Fruit fly (Drosophila melanogaster) whole organism, embryonic: ENCODE measurements around the gene Gnpat.

Source experiments
- B-H1 ChIP-seq: fragments of 200-800 bp; sonication (Bioruptor generic); IDR thresholded peaks from 3 replicates; pipeline ENCODE4 v1.3.6; 2022; ENCODE audit warnings: missing biosample characterization, missing genetic modification characterization
- Bteb2 ChIP-seq: fragments of 200-800 bp; sonication (Bioruptor generic); optimal IDR thresholded peaks from 2 replicates; lab custom pipeline; 2016; ENCODE audit warnings: missing biosample characterization, missing genetic modification characterization
- C15 ChIP-seq: fragments of 200-800 bp; sonication (Bioruptor generic); IDR thresholded peaks from 3 replicates; pipeline ENCODE4 v1.3.6; 2022; ENCODE audit warnings: missing biosample characterization, missing genetic modification characterization
- CG11247 ChIP-seq: fragments of 200-800 bp; sonication (Bioruptor generic); IDR thresholded peaks from 2 replicates; pipeline ENCODE4 v1.3.6; 2022; ENCODE audit warnings: missing biosample characterization, missing genetic modification characterization
- CG12071 ChIP-seq: fragments of 200-800 bp; sonication (Bioruptor generic); optimal IDR thresholded peaks from 3 replicates; lab custom pipeline; 2018; ENCODE audit warnings: missing biosample characterization, mild to moderate bottlenecking, missing genetic modification characterization
- CG12942 ChIP-seq: fragments of 200-800 bp; sonication (Bioruptor generic); optimal IDR thresholded peaks from 3 replicates; lab custom pipeline; 2016; ENCODE audit warnings: missing biosample characterization, missing genetic modification characterization
- CG13296 ChIP-seq: fragments of 200-800 bp; sonication (Bioruptor generic); optimal IDR thresholded peaks from 3 replicates; lab custom pipeline; 2018; ENCODE audit warnings: missing biosample characterization, mild to moderate bottlenecking, missing genetic modification characterization
- CG14441 ChIP-seq: fragments of 200-800 bp; sonication (Bioruptor generic); IDR thresholded peaks from 2 replicates; pipeline ENCODE4 v1.3.6; 2022; ENCODE audit warnings: missing biosample characterization, missing genetic modification characterization
- CG15011 ChIP-seq: fragments of 200-800 bp; sonication (Bioruptor generic); optimal IDR thresholded peaks from 3 replicates; lab custom pipeline; 2018; ENCODE audit warnings: missing biosample characterization, mild to moderate bottlenecking, missing genetic modification characterization
- CG16863 ChIP-seq: fragments of 200-800 bp; sonication (Bioruptor generic); optimal IDR thresholded peaks from 3 replicates; lab custom pipeline; 2016; ENCODE audit warnings: missing biosample characterization, missing genetic modification characterization
- CG1792 ChIP-seq: fragments of 200-800 bp; sonication (Bioruptor generic); optimal IDR thresholded peaks from 2 replicates; lab custom pipeline; 2016; ENCODE audit warnings: missing biosample characterization, missing genetic modification characterization
- CG18764 ChIP-seq: fragments of 200-800 bp; sonication (Bioruptor generic); optimal IDR thresholded peaks from 3 replicates; lab custom pipeline; 2016; ENCODE audit warnings: missing biosample characterization, missing genetic modification characterization
- CG3065 ChIP-seq: fragments of 200-800 bp; sonication (Bioruptor generic); optimal IDR thresholded peaks from 2 replicates; lab custom pipeline; 2016; ENCODE audit warnings: missing biosample characterization, missing genetic modification characterization
- CG34422 ChIP-seq: fragments of 200-800 bp; sonication (Bioruptor generic); IDR thresholded peaks from 3 replicates; pipeline ENCODE4 v1.3.6; 2022; ENCODE audit warnings: missing biosample characterization, missing genetic modification characterization
- CG5180 ChIP-seq: fragments of 200-800 bp; sonication (Bioruptor generic); optimal IDR thresholded peaks from 3 replicates; lab custom pipeline; 2017; ENCODE audit warnings: missing biosample characterization, missing genetic modification characterization, mild to moderate bottlenecking, moderate library complexity, missing genetic modification reagents
- CG6175 ChIP-seq: fragments of 200-800 bp; sonication (Bioruptor generic); IDR thresholded peaks from 3 replicates; pipeline ENCODE4 v1.3.6; 2022; ENCODE audit warnings: missing biosample characterization, missing genetic modification characterization
- CG6683 ChIP-seq: fragments of 200-800 bp; sonication (Bioruptor generic); optimal IDR thresholded peaks from 2 replicates; lab custom pipeline; 2017; ENCODE audit warnings: missing biosample characterization, mild to moderate bottlenecking, missing genetic modification characterization, missing genetic modification reagents
- CG6765 ChIP-seq: fragments of 200-800 bp; sonication (Bioruptor generic); optimal IDR thresholded peaks from 3 replicates; lab custom pipeline; 2017; ENCODE audit warnings: missing biosample characterization, mild to moderate bottlenecking, missing genetic modification characterization
- CG6813 ChIP-seq: fragments of 200-800 bp; sonication (Bioruptor generic); optimal IDR thresholded peaks from 2 replicates; lab custom pipeline; 2017; ENCODE audit warnings: missing biosample characterization, missing genetic modification characterization, mild to moderate bottlenecking, moderate library complexity, missing genetic modification reagents
- CG6854 ChIP-seq: fragments of 200-800 bp; sonication (Bioruptor generic); optimal IDR thresholded peaks from 3 replicates; lab custom pipeline; 2017; ENCODE audit warnings: missing biosample characterization, mild to moderate bottlenecking, missing genetic modification characterization
- CG8359 ChIP-seq: fragments of 200-800 bp; sonication (Bioruptor generic); optimal IDR thresholded peaks from 2 replicates; lab custom pipeline; 2017; ENCODE audit warnings: missing biosample characterization, mild to moderate bottlenecking, missing genetic modification characterization, borderline replicate concordance
- CG8765 ChIP-seq: fragments of 200-800 bp; sonication (Bioruptor generic); IDR thresholded peaks from 2 replicates; pipeline ENCODE4 v1.3.6; 2022; ENCODE audit warnings: missing biosample characterization, missing genetic modification characterization
- CG9932 ChIP-seq: fragments of 200-800 bp; sonication (Bioruptor generic); IDR thresholded peaks from 2 replicates; pipeline ENCODE4 v1.3.6; 2022; ENCODE audit warnings: missing biosample characterization, missing genetic modification characterization
- Chrac-16 ChIP-seq: fragments of 200-800 bp; sonication (Bioruptor generic); optimal IDR thresholded peaks from 3 replicates; lab custom pipeline; 2016; ENCODE audit warnings: missing biosample characterization, missing genetic modification characterization
- Dad ChIP-seq: fragments of 200-800 bp; sonication (Bioruptor generic); optimal IDR thresholded peaks from 3 replicates; lab custom pipeline; 2016; ENCODE audit warnings: missing biosample characterization, missing genetic modification characterization
- Dp ChIP-seq: fragments of 200-800 bp; sonication (Bioruptor generic); optimal IDR thresholded peaks from 2 replicates; lab custom pipeline; 2018; ENCODE audit warnings: missing biosample characterization, mild to moderate bottlenecking, missing genetic modification characterization, moderate library complexity
- Fer1 ChIP-seq: fragments of 200-800 bp; sonication (Bioruptor generic); optimal IDR thresholded peaks from 2 replicates; lab custom pipeline; 2017; ENCODE audit warnings: missing biosample characterization, mild to moderate bottlenecking, missing genetic modification characterization
- Fer2 ChIP-seq: fragments of 200-800 bp; sonication (Bioruptor generic); optimal IDR thresholded peaks from 2 replicates; lab custom pipeline; 2018; ENCODE audit warnings: missing biosample characterization, mild to moderate bottlenecking, missing genetic modification characterization, moderate library complexity
- Gsc ChIP-seq: fragments of 200-800 bp; sonication (Bioruptor generic); IDR thresholded peaks from 2 replicates; pipeline ENCODE4 v1.3.6; 2022; ENCODE audit warnings: missing biosample characterization, missing genetic modification characterization
- Nf-YC ChIP-seq: fragments of 200-800 bp; optimal IDR thresholded peaks from 3 replicates; lab custom pipeline; 2019; ENCODE audit warnings: missing biosample characterization, mild to moderate bottlenecking, missing genetic modification characterization, moderate library complexity
- Pdp1 ChIP-seq, 2 experiments: fragments of 200-800 bp; sonication (Bioruptor generic); optimal IDR thresholded peaks; 3 replicates each; lab custom pipeline; 2016; ENCODE audit warnings: missing biosample characterization in 2 of 2, missing genetic modification characterization in 2 of 2, mild to moderate bottlenecking in 1 of 2, moderate library complexity in 1 of 2
- Ravus ChIP-seq: fragments of 200-800 bp; sonication (Bioruptor generic); IDR thresholded peaks from 2 replicates; pipeline ENCODE4 v1.3.6; 2022; ENCODE audit warnings: missing biosample characterization, missing genetic modification characterization
- Scr ChIP-seq: fragments of 200-800 bp; sonication (Bioruptor generic); IDR thresholded peaks from 2 replicates; pipeline ENCODE4 v1.3.6; 2022; ENCODE audit warnings: missing biosample characterization, missing genetic modification characterization; ENCODE audit not compliant: partially characterized antibody
- Sox100B ChIP-seq: fragments of 200-800 bp; sonication (Bioruptor generic); optimal IDR thresholded peaks from 3 replicates; lab custom pipeline; 2018; ENCODE audit warnings: missing biosample characterization, mild to moderate bottlenecking, missing genetic modification characterization
- Vsx1 ChIP-seq: fragments of 200-800 bp; sonication (Bioruptor generic); optimal IDR thresholded peaks from 2 replicates; lab custom pipeline; 2017; ENCODE audit warnings: missing biosample characterization, mild to moderate bottlenecking, missing genetic modification characterization, missing genetic modification reagents
- abd-A ChIP-seq: fragments of 200-800 bp; sonication (Bioruptor generic); optimal IDR thresholded peaks from 3 replicates; lab custom pipeline; 2019; ENCODE audit warnings: missing biosample characterization, mild to moderate bottlenecking, missing genetic modification characterization, moderate library complexity
- bbx ChIP-seq: fragments of 200-800 bp; sonication (Bioruptor generic); IDR thresholded peaks from 2 replicates; pipeline ENCODE4 v1.3.6; 2022; ENCODE audit warnings: missing biosample characterization, missing genetic modification characterization; ENCODE audit not compliant: partially characterized antibody
- chif ChIP-seq, 2 experiments: fragments of 200-800 bp; sonication (Bioruptor generic); optimal IDR thresholded peaks; 3 replicates each; lab custom pipeline; 2016; ENCODE audit warnings: missing biosample characterization in 2 of 2, missing genetic modification characterization in 2 of 2
- dimm ChIP-seq: fragments of 200-800 bp; sonication (Bioruptor generic); IDR thresholded peaks from 2 replicates; pipeline ENCODE4 v1.3.6; 2022; ENCODE audit warnings: missing biosample characterization, missing genetic modification characterization
- disco-r ChIP-seq: fragments of 200-800 bp; sonication (Bioruptor generic); optimal IDR thresholded peaks from 2 replicates; lab custom pipeline; 2016; ENCODE audit warnings: missing biosample characterization, missing genetic modification characterization
- dmrt11E ChIP-seq: fragments of 200-800 bp; sonication (Bioruptor generic); optimal IDR thresholded peaks from 3 replicates; lab custom pipeline; 2018; ENCODE audit warnings: missing biosample characterization, mild to moderate bottlenecking, missing genetic modification characterization, moderate library complexity
- gt ChIP-seq: fragments of 200-800 bp; sonication (Bioruptor generic); IDR thresholded peaks from 2 replicates; pipeline ENCODE4 v1.3.6; 2022; ENCODE audit warnings: missing biosample characterization, missing genetic modification characterization
- kay ChIP-seq: fragments of 200-800 bp; sonication (Bioruptor generic); optimal IDR thresholded peaks from 2 replicates; lab custom pipeline; 2016; ENCODE audit warnings: missing biosample characterization, missing genetic modification characterization
- mam ChIP-seq: fragments of 200-800 bp; sonication (Bioruptor generic); optimal IDR thresholded peaks from 3 replicates; lab custom pipeline; 2016; ENCODE audit warnings: missing biosample characterization, missing genetic modification characterization
- org-1 ChIP-seq: fragments of 200-800 bp; sonication (Bioruptor generic); optimal IDR thresholded peaks from 2 replicates; lab custom pipeline; 2017; ENCODE audit warnings: missing biosample characterization, missing genetic modification characterization
- otp ChIP-seq: fragments of 200-800 bp; sonication (Bioruptor generic); IDR thresholded peaks from 3 replicates; pipeline ENCODE4, ENCODE4 v1.3.6; 2022; ENCODE audit warnings: missing biosample characterization, missing genetic modification characterization
- ro ChIP-seq: fragments of 200-800 bp; sonication (Bioruptor generic); IDR thresholded peaks from 2 replicates; pipeline ENCODE4 v1.3.6; 2022; ENCODE audit warnings: missing biosample characterization, missing genetic modification characterization
- scrt ChIP-seq: fragments of 200-800 bp; sonication (Bioruptor generic); optimal IDR thresholded peaks from 2 replicates; lab custom pipeline; 2018; ENCODE audit warnings: missing biosample characterization, mild to moderate bottlenecking, missing genetic modification characterization, moderate library complexity
- sens ChIP-seq: fragments of 200-800 bp; sonication (Bioruptor generic); peaks from one replicate; lab custom pipeline; 2016; ENCODE audit warnings: missing biosample characterization, missing genetic modification characterization
- sna ChIP-seq: fragments of 200-800 bp; sonication (Bioruptor generic); IDR thresholded peaks from 2 replicates; pipeline ENCODE4 v1.3.6; 2022; ENCODE audit warnings: missing biosample characterization, missing genetic modification characterization; ENCODE audit not compliant: partially characterized antibody
- wek ChIP-seq: fragments of 200-800 bp; sonication (Bioruptor generic); optimal IDR thresholded peaks from 3 replicates; lab custom pipeline; 2018; ENCODE audit warnings: missing biosample characterization, mild to moderate bottlenecking, missing genetic modification characterization, moderate library complexity

Gnpat gene

DNA sequence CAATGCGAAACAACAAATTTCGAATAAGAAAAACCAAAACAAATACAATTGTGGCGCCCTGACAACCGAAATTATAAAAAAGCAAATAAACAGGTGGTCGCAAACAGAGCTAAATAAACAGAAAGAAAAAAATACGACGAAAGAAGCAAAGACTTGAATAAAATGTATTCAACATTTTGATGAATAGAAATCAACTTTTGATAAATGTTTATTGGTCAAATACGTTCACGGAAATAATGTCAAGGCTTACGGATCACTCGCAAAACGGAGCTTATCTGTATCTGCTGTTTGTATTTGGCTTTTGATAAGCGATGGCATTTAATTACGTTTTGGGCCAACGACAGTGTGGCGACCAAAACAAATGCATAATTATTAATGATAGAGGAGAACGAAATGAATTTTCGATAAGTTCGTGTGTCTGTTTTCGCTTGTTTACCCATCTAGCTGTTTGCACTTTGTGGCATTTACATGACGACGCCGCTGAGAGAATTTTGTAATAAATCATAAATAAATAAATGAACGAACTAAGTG lies 37.5 kb downstream of the Gnpat start (continued):
- TF ChIP-seq wek (GFP tag; lab: Kevin White, UChicago) (peak; percentile 39), Fer2 (tag; lab: Kevin White, UChicago) (no peak), gt (GFP tag; lab: Robert Waterston, UW) (no peak), CG8359 (GFP tag; lab: Kevin White, UChicago) (no peak), Fer1 (GFP tag; lab: Kevin White, UChicago) (peak; percentile 71), dimm (GFP tag; lab: Robert Waterston, UW) (no peak), CG8765 (GFP tag; lab: Robert Waterston, UW) (no peak), bbx (GFP tag; lab: Robert Waterston, UW) (no peak), CG18764 (GFP tag; lab: Kevin White, UChicago) (peak; percentile 26), Dp (GFP tag; lab: Kevin White, UChicago) (no peak), CG6765 (no peak), mam (GFP tag; lab: Kevin White, UChicago) (no peak), Scr (GFP tag; lab: Robert Waterston, UW) (no peak), chif (GFP tag; optimal IDR thresholded peaks at IDR 0.05; lab: Kevin White, UChicago) (peak in 1 of 2 experiments; percentile 20), CG5180 (GFP tag; lab: Kevin White, UChicago) (no peak), CG6854 (GFP tag; lab: Kevin White, UChicago) (peak; percentile 9), dmrt11E (tag; lab: Kevin White, UChicago) (peak; percentile 68), org-1 (GFP tag; lab: Kevin White, UChicago) (peak; percentile 74), CG6175 (no peak), CG1792 (GFP tag; lab: Kevin White, UChicago) (no peak), C15 (GFP tag; lab: Robert Waterston, UW) (no peak), Nf-YC (peak; percentile 27), CG11247 (GFP tag; lab: Robert Waterston, UW) (no peak), sna (GFP tag; lab: Robert Waterston, UW) (no peak), sens (GFP tag; lab: Kevin White, UChicago) (peak; percentile 92), disco-r (GFP tag; lab: Kevin White, UChicago) (no peak), Ravus (GFP tag; lab: Robert Waterston, UW) (no peak), CG16863 (GFP tag; lab: Kevin White, UChicago) (no peak), CG14441 (0 out of 2 replicates have a peak, but pooled peaks have one; percentile 5), Pdp1 (GFP tag; optimal IDR thresholded peaks at IDR 0.05; lab: Kevin White, UChicago) (no peak), B-H1 (GFP tag; lab: Robert Waterston, UW) (no peak; the same call in 2 of the 3 replicates), abd-A (tag; lab: Kevin White, UChicago) (no peak), Chrac-16 (GFP tag; lab: Kevin White, UChicago) (no peak), Vsx1 (GFP tag; lab: Kevin White, UChicago) (peak; percentile 67), CG12942 (GFP tag; lab: Kevin White, UChicago) (no peak), CG9932 (GFP tag; lab: Robert Waterston, UW) (no peak), CG13296 (peak; percentile 77), Bteb2 (no peak), kay (no peak), scrt (GFP tag; lab: Kevin White, UChicago) (peak; percentile 61), CG6683 (GFP tag; lab: Kevin White, UChicago) (no peak), otp (GFP tag; lab: Robert Waterston, UW) (0 out of 3 replicates have a peak, but pooled peaks have one; percentile 26), Dad (GFP tag; lab: Kevin White, UChicago) (no peak), CG12071 (peak; percentile 46), CG34422 (GFP tag; lab: Robert Waterston, UW) (no peak), ro (GFP tag; lab: Robert Waterston, UW) (0 out of 2 replicates have a peak, but pooled peaks have one; percentile 6), Sox100B (GFP tag; lab: Kevin White, UChicago) (peak; percentile 72), CG15011 (peak; percentile 79), Gsc (no peak), CG3065 (GFP tag; lab: Kevin White, UChicago) (no peak), CG6813 (peak; percentile 64)
